Worm (Caenorhabditis elegans): ENCODE data around the gene C01G5.5.

- peak; percentile 14 for TF ChIP-seq R02D3.7 (tag; optimal IDR thresholded peaks at IDR 0.05)
- peak; percentile 43 for TF ChIP-seq pqm-1 (tag; optimal IDR thresholded peaks at IDR 0.05)
- TF ChIP-seq fkh-10 (GFP tag; optimal IDR thresholded peaks at IDR 0.05): no peak
- peak; percentile 58 for TF ChIP-seq snpc-4 (tag; optimal IDR thresholded peaks at IDR 0.05)
- TF ChIP-seq ztf-4 (tag; optimal IDR thresholded peaks at IDR 0.05): no peak
- peak; percentile 56 for TF ChIP-seq elt-2 (tag; optimal IDR thresholded peaks at IDR 0.05)
- no peak for TF ChIP-seq daf-12 (tag; optimal IDR thresholded peaks at IDR 0.05)
- no peak for TF ChIP-seq sea-2 (GFP tag; optimal IDR thresholded peaks at IDR 0.05)
Observed at ce11 chrIV:6556624-6557368, 32.4 kb downstream of the C01G5.5 start, which contains the start of gene try-3.
